Fruit fly (Drosophila melanogaster) Kc167 (cell line): ENCODE measurements around the gene DAAM.

Experiments used
- Myc ChIP-seq: fragments of >200 bp; optimal IDR thresholded peaks from 2 replicates; lab custom pipeline; 2017; ENCODE audit warnings: missing external identifiers
- Sin3A ChIP-seq: fragments of >200 bp; optimal IDR thresholded peaks from 2 replicates; lab custom pipeline; 2018; ENCODE audit warnings: missing external identifiers
- h ChIP-seq: fragments of >200 bp; optimal IDR thresholded peaks from 3 replicates; lab custom pipeline; 2018; ENCODE audit warnings: missing external identifiers
- psq ChIP-seq: fragments of >200 bp; optimal IDR thresholded peaks from 2 replicates; lab custom pipeline; 2017; ENCODE audit warnings: missing external identifiers
- ttk ChIP-seq: sonication (Bioruptor generic); optimal IDR thresholded peaks from 2 replicates; lab custom pipeline; 2017; ENCODE audit warnings: missing external identifiers

DNA sequence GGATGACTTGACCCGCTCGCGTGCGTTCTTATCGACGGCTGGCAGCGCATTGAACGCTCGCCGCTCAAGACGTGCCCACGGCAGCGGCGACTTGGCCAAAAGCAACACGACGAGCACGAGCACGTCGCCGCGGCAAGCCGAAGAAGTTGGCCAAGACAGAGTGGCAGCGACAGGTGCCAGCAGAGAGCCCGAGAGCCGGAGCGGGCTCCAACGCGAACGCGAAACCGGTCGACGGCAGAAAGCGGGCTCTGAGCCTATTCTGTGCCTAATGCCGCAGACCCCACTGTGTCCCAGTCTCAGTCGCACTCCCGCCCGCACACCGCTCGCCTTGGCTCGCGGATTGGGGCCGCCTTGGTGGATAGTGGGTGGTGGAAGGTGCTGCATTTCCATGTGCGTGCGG lies 13.7 kb downstream of the DAAM start:
- no peak for TF ChIP-seq psq (lab: Kevin White, UChicago)
- TF ChIP-seq h (lab: Kevin White, UChicago), result no peak
- no peak for TF ChIP-seq Sin3A (lab: Kevin White, UChicago)
- TF ChIP-seq Myc (lab: Kevin White, UChicago), result no peak
- TF ChIP-seq ttk (lab: Kevin White, UChicago), result no peak
